Worm (Caenorhabditis elegans): Measurements from ENCODE around the gene ubq-1.

The ubq-1 gene

ce11 chrIII:5917365-5917958 lies 22.6 kb upstream of the ubq-1 start (continued):
- no peak for TF ChIP-seq nhr-25 (tag; optimal IDR thresholded peaks at IDR 0.05; ENCODE audit: borderline replicate concordance, insufficient read depth)
- peak; percentile 72 for TF ChIP-seq hlh-30 (tag; optimal IDR thresholded peaks at IDR 0.05; ENCODE audit: insufficient read depth)

- TF ChIP-seq tra-1 (GFP tag; IDR thresholded peaks at IDR 0.05) (peak; percentile 55; the same call in 1 of the 2 replicates), hlh-30 (tag; optimal IDR thresholded peaks at IDR 0.05; ENCODE audit: insufficient read depth) (peak; percentile 84), dpl-1 (GFP tag; optimal IDR thresholded peaks at IDR 0.05) (peak; percentile 6), Y105C5A.15 (GFP tag; IDR thresholded peaks at IDR 0.05) (no peak), spr-3 (GFP tag; optimal IDR thresholded peaks at IDR 0.05) (no peak), nhr-11 (tag; optimal IDR thresholded peaks at IDR 0.05) (no peak), lin-13 (GFP tag; optimal IDR thresholded peaks at IDR 0.05) (no peak), zip-11 (GFP tag; IDR thresholded peaks at IDR 0.05) (no peak), madf-9 (GFP tag; conservative IDR thresholded peaks at IDR 0.05) (no peak), ceh-44 (GFP tag; IDR thresholded peaks at IDR 0.05) (no peak), nhr-10 (tag; optimal IDR thresholded peaks at IDR 0.05) (peak; percentile 0), ceh-32 (tag; optimal IDR thresholded peaks at IDR 0.05; ENCODE audit: poor library complexity) (no peak), nhr-77 (tag; optimal IDR thresholded peaks at IDR 0.05) (no peak), ZK546.5 (tag; optimal IDR thresholded peaks at IDR 0.05) (no peak), daf-16 (GFP tag; optimal IDR thresholded peaks at IDR 0.05) (no peak), daf-16 (tag; optimal IDR thresholded peaks at IDR 0.05) (no peak), unc-39 (tag; optimal IDR thresholded peaks at IDR 0.05) (no peak), lin-29 (GFP tag; IDR thresholded peaks at IDR 0.05) (no peak), dmd-8 (GFP tag; IDR thresholded peaks at IDR 0.05) (no peak), gei-8 (GFP tag; optimal IDR thresholded peaks at IDR 0.05) (peak; percentile 44), attf-4 (tag; optimal IDR thresholded peaks at IDR 0.05) (no peak), T26A8.4 (GFP tag; IDR thresholded peaks at IDR 0.05) (peak; percentile 9; the same call in 1 of the 2 replicates), nhr-42 (GFP tag; IDR thresholded peaks at IDR 0.05) (no peak), cey-2 (tag; optimal IDR thresholded peaks at IDR 0.05; ENCODE audit: borderline replicate concordance, insufficient read depth) (peak; percentile 84), set-16 (GFP tag; IDR thresholded peaks at IDR 0.05) (no peak), tag-97 (GFP tag; IDR thresholded peaks at IDR 0.05) (no peak), unc-62 (GFP tag; optimal IDR thresholded peaks at IDR 0.05 in 1 of 2) (peak in 1 of 2 experiments; percentile 99), unc-62 (tag; optimal IDR thresholded peaks at IDR 0.05) (no peak), hlh-11 (tag; optimal IDR thresholded peaks at IDR 0.05) (peak; percentile 88), nhr-25 (tag; optimal IDR thresholded peaks at IDR 0.05; ENCODE audit: borderline replicate concordance, insufficient read depth) (peak; percentile 70), ceh-20 (GFP tag; IDR thresholded peaks at IDR 0.05) (peak; percentile 81), nhr-28 (tag; optimal IDR thresholded peaks at IDR 0.05) (peak; percentile 85), ceh-62 (tag; optimal IDR thresholded peaks at IDR 0.05) (no peak), ces-1 (GFP tag; optimal IDR thresholded peaks at IDR 0.05) (no peak), dmd-6 (GFP tag; IDR thresholded peaks at IDR 0.05) (peak; percentile 61), aha-1 (tag) (no peak), mes-2 (tag; optimal IDR thresholded peaks at IDR 0.05; ENCODE audit: poor library complexity, severe bottlenecking) (no peak), nhr-41 (GFP tag; IDR thresholded peaks at IDR 0.05) (no peak), mdl-1 (tag; optimal IDR thresholded peaks at IDR 0.05) (peak; percentile 38 to 85), lin-1 (GFP tag; IDR thresholded peaks at IDR 0.05) (peak; percentile 76; the same call in 1 of the 2 replicates), ztf-11 (tag; optimal IDR thresholded peaks at IDR 0.05) (no peak), mdt-29 (GFP tag; IDR thresholded peaks at IDR 0.05) (no peak), pqm-1 (tag; optimal IDR thresholded peaks at IDR 0.05) (no peak), ZK337.2 (GFP tag; IDR thresholded peaks at IDR 0.05) (no peak), nhr-76 (tag; optimal IDR thresholded peaks at IDR 0.05) (no peak), sdz-12 (GFP tag; optimal IDR thresholded peaks at IDR 0.05) (no peak), F10B5.3 (tag; optimal IDR thresholded peaks at IDR 0.05) (no peak), nhr-48 (tag; optimal IDR thresholded peaks at IDR 0.05) (peak; percentile 85)
Measured at ce11 chrIII:5919799-5920387, 20.2 kb upstream of the ubq-1 start, which contains the start of the genes tdo-2 and C28H8.2. TSS of gene tdo-2 (minus strand) at chrIII:5919955. TSS of gene C28H8.2 (plus strand) at chrIII:5920322.
